Worm (Caenorhabditis elegans): ENCODE results near the gene eftu-2.

The eftu-2 gene

ce11 chrIII:5992043-5992442, 17.3 kb upstream of the eftu-2 start:
- no peak for TF ChIP-seq lin-32 (GFP tag; optimal IDR thresholded peaks at IDR 0.05)
- peak; percentile 3 for TF ChIP-seq sptf-1 (tag; optimal IDR thresholded peaks at IDR 0.05)
- peak; percentile 94 for TF ChIP-seq ces-1 (GFP tag; optimal IDR thresholded peaks at IDR 0.05)

DNA sequence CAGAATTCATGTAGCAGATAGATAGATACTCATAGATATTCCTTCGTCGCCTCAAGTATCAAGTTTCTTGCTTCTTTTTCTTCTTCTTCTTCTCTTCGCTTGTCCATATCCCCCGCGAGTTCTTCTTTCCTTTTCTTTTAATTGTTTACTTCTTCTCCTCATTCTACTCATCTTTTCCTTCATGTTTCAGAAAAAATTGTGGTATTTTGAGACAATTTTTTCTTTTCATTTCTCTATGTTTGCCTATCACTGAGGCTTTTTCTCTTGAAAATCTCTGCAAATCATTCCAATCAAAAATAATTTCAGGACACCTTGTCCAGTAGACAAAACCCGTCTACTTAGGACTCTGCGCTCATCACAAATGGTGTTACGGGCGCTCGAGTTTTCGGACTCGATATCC, 16.4 kb upstream of the eftu-2 start, which contains the start of gene T04C9.1:
Gene T04C9.1 (plus strand): TSS at position 301 of the 400 bp plus-strand sequence.
- TF ChIP-seq ceh-83 (GFP tag; optimal IDR thresholded peaks at IDR 0.05) (no peak), ham-2 (GFP tag; optimal IDR thresholded peaks at IDR 0.05) (no peak), mls-2 (tag; optimal IDR thresholded peaks at IDR 0.05) (no peak), unc-62 (GFP tag; optimal IDR thresholded peaks at IDR 0.05) (no peak), nhr-28 (tag; optimal IDR thresholded peaks at IDR 0.05) (no peak), pha-4 (tag; optimal IDR thresholded peaks at IDR 0.05) (no peak), blmp-1 (tag; optimal IDR thresholded peaks at IDR 0.05) (no peak), tbx-8 (GFP tag; optimal IDR thresholded peaks at IDR 0.05) (no peak), sem-2 (GFP tag; optimal IDR thresholded peaks at IDR 0.05) (no peak), M03D4.4 (tag; optimal IDR thresholded peaks at IDR 0.05) (no peak), flh-1 (GFP tag; optimal IDR thresholded peaks at IDR 0.05) (no peak), nhr-12 (tag; optimal IDR thresholded peaks at IDR 0.05) (no peak), nhr-237 (tag; optimal IDR thresholded peaks at IDR 0.05) (no peak), lin-13 (tag; optimal IDR thresholded peaks at IDR 0.05) (no peak), sptf-1 (tag; optimal IDR thresholded peaks at IDR 0.05) (no peak), lsy-2 (tag; optimal IDR thresholded peaks at IDR 0.05) (no peak), mab-5 (tag; optimal IDR thresholded peaks at IDR 0.05) (no peak), snpc-4 (tag; optimal IDR thresholded peaks at IDR 0.05) (no peak)

DNA sequence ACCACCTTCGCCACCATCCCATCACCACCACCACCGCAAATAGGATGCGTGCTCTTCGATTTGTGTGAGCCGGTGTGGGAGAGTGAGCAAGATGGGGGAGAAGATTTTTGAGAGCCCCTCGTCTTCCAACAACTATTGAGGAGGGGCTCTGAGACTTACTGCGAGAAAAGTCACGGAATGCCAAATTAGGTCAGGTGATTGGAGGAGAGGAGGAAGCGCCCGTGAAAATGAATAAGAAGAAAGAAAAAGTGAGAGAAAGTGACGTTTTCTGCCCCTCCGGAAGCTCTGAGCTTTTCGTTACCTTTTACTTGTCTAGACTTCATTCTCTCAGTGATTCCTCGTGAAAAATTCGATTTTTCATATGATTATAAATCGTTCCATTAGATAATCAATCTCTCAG, 10.7 kb upstream of the eftu-2 start:
- TF ChIP-seq blmp-1 (tag; optimal IDR thresholded peaks at IDR 0.05) (no peak), nhr-28 (tag; optimal IDR thresholded peaks at IDR 0.05) (no peak), lsy-2 (tag; optimal IDR thresholded peaks at IDR 0.05) (no peak), ces-1 (GFP tag; optimal IDR thresholded peaks at IDR 0.05) (no peak), nhr-237 (tag; optimal IDR thresholded peaks at IDR 0.05) (no peak), sem-2 (GFP tag; optimal IDR thresholded peaks at IDR 0.05) (no peak), zip-8 (tag; optimal IDR thresholded peaks at IDR 0.05) (no peak), hlh-1 (tag; optimal IDR thresholded peaks at IDR 0.05) (no peak), ceh-43 (GFP tag; optimal IDR thresholded peaks at IDR 0.05) (no peak), mab-5 (tag; optimal IDR thresholded peaks at IDR 0.05) (no peak), nhr-12 (tag; optimal IDR thresholded peaks at IDR 0.05) (no peak), sptf-1 (tag; optimal IDR thresholded peaks at IDR 0.05) (no peak), M03D4.4 (tag; optimal IDR thresholded peaks at IDR 0.05) (no peak), lin-32 (GFP tag; optimal IDR thresholded peaks at IDR 0.05) (no peak), bed-3 (GFP tag; optimal IDR thresholded peaks at IDR 0.05) (no peak), unc-62 (GFP tag; optimal IDR thresholded peaks at IDR 0.05) (no peak)

- TF ChIP-seq ces-1 (GFP tag; optimal IDR thresholded peaks at IDR 0.05) (peak; percentile 24), M03D4.4 (tag; optimal IDR thresholded peaks at IDR 0.05) (no peak)
Measured at ce11 chrIII:5999629-6000028, 9.7 kb upstream of the eftu-2 start.

DNA sequence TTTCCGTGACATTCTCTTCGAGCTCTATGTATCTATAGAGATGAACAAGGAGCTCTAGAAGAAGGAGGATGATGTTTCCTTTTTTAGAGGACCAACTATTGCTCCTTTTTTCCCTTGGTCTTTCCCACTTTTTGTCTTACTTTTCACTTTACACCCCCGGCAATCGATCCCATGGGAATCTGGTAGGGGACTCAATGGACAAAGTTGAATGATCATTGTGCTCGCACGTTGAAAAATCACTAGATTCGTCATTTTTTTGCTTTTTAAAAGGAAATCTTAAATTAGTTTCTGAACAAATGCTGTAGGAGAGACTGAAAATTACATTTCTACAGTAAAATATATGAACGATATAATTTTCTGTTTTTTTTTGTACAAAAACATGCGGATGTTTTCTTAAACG, 7.3 kb upstream of the eftu-2 start:
- TF ChIP-seq M03D4.4 (tag; optimal IDR thresholded peaks at IDR 0.05) (no peak), elt-1 (tag; optimal IDR thresholded peaks at IDR 0.05; ENCODE audit: borderline replicate concordance, insufficient read depth) (no peak), nhr-76 (tag; optimal IDR thresholded peaks at IDR 0.05) (no peak), ham-2 (GFP tag; optimal IDR thresholded peaks at IDR 0.05) (no peak), zip-8 (tag; optimal IDR thresholded peaks at IDR 0.05) (no peak), drap-1 (GFP tag; optimal IDR thresholded peaks at IDR 0.05) (no peak), ces-1 (GFP tag; optimal IDR thresholded peaks at IDR 0.05) (no peak), unc-39 (tag; optimal IDR thresholded peaks at IDR 0.05) (no peak), elt-3 (tag; optimal IDR thresholded peaks at IDR 0.05) (no peak), unc-62 (GFP tag; optimal IDR thresholded peaks at IDR 0.05) (no peak), ceh-43 (GFP tag; optimal IDR thresholded peaks at IDR 0.05) (no peak), sptf-1 (tag; optimal IDR thresholded peaks at IDR 0.05) (no peak), mab-5 (tag; optimal IDR thresholded peaks at IDR 0.05) (no peak), nhr-28 (tag; optimal IDR thresholded peaks at IDR 0.05) (no peak), unc-120 (tag; optimal IDR thresholded peaks at IDR 0.05; ENCODE audit: poor library complexity, severe bottlenecking) (no peak), nhr-2 (tag; optimal IDR thresholded peaks at IDR 0.05) (no peak), ztf-11 (tag; optimal IDR thresholded peaks at IDR 0.05) (no peak), mep-1 (tag; optimal IDR thresholded peaks at IDR 0.05) (no peak), pha-4 (tag; optimal IDR thresholded peaks at IDR 0.05) (no peak)

All from whole organism, mixed stage, embryonic.